Fruit fly (Drosophila melanogaster): ENCODE results near the gene CG12974.

DNA sequence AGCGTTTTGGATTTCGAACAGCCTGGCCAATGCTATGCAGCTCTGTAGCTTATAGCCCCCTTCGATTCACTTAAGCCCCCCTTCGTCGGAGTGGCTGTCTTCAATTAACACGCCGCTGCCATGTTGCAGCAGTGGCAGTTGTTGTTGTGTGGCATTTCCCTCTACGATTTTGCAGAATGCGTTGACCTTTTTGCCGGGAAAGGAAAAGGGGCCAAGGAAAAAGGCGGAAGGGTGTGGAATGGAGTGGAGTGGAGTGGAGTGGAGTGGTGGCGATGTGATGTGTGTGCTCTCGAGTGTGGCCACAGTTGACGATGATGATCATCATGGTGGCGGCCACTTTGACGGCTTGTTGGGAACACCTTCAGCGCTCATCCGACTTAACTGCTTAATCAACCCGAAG, 47.4 kb downstream of the CG12974 start:
- TF ChIP-seq usp (GFP tag; optimal IDR thresholded peaks at IDR 0.05): no peak
- no peak for TF ChIP-seq psq (optimal IDR thresholded peaks at IDR 0.05)
- no peak for TF ChIP-seq CG8478 (optimal IDR thresholded peaks at IDR 0.05)
- TF ChIP-seq pan (optimal IDR thresholded peaks at IDR 0.05): no peak
- TF ChIP-seq Dll (optimal IDR thresholded peaks at IDR 0.05): no peak

Measured in whole organism.